Fruit fly (Drosophila melanogaster) whole organism, embryonic: Measurements from ENCODE around the gene CG7963.

Experiments
- Antp ChIP-seq: fragments of 200-800 bp; sonication (Bioruptor generic); optimal IDR thresholded peaks from 3 replicates; lab custom pipeline; 2016; ENCODE audit warnings: missing biosample characterization, missing genetic modification characterization
- Atf3 ChIP-seq: fragments of 200-800 bp; sonication (Bioruptor generic); optimal IDR thresholded peaks from 3 replicates; lab custom pipeline; 2016; ENCODE audit warnings: missing biosample characterization, missing genetic modification characterization
- BEAF-32 ChIP-seq: fragments of 200-800 bp; sonication (Bioruptor generic); optimal IDR thresholded peaks from 3 replicates; lab custom pipeline; 2017; ENCODE audit warnings: missing biosample characterization, missing genetic modification characterization, mild to moderate bottlenecking, moderate library complexity, missing genetic modification reagents
- Bteb2 ChIP-seq: fragments of 200-800 bp; sonication (Bioruptor generic); optimal IDR thresholded peaks from 2 replicates; lab custom pipeline; 2016; ENCODE audit warnings: missing biosample characterization, missing genetic modification characterization
- CG10209 ChIP-seq: fragments of 200-800 bp; sonication (Bioruptor generic); optimal IDR thresholded peaks from 3 replicates; lab custom pipeline; 2017; ENCODE audit warnings: missing biosample characterization, mild to moderate bottlenecking, missing genetic modification characterization, missing genetic modification reagents
- CG14667 ChIP-seq: fragments of 200-800 bp; sonication (Bioruptor generic); IDR thresholded peaks from 2 replicates; pipeline ENCODE4 v1.3.6; 2022; ENCODE audit warnings: missing biosample characterization, missing genetic modification characterization
- CG16815 ChIP-seq: fragments of 200-800 bp; sonication (Bioruptor generic); optimal IDR thresholded peaks from 3 replicates; lab custom pipeline; 2017; ENCODE audit warnings: missing biosample characterization, mild to moderate bottlenecking, missing genetic modification characterization
- CG17359 ChIP-seq: fragments of 200-800 bp; sonication (Bioruptor generic); optimal IDR thresholded peaks from 3 replicates; lab custom pipeline; 2018; ENCODE audit warnings: missing biosample characterization, mild to moderate bottlenecking, missing genetic modification characterization, moderate library complexity
- CG17385 ChIP-seq: fragments of 200-800 bp; sonication (Bioruptor generic); optimal IDR thresholded peaks from 3 replicates; lab custom pipeline; 2018; ENCODE audit warnings: missing biosample characterization, mild to moderate bottlenecking, missing genetic modification characterization
- CG17829 ChIP-seq: fragments of 200-800 bp; optimal IDR thresholded peaks from 2 replicates; lab custom pipeline; 2019; ENCODE audit warnings: missing biosample characterization, mild to moderate bottlenecking, missing genetic modification characterization, moderate library complexity
- CG2129 ChIP-seq: fragments of 200-800 bp; sonication (Bioruptor generic); IDR thresholded peaks from 2 replicates; pipeline ENCODE4 v1.3.6; 2022; ENCODE audit warnings: missing biosample characterization, missing genetic modification characterization; ENCODE audit not compliant: partially characterized antibody
- CG2875 ChIP-seq: fragments of 200-800 bp; sonication (Bioruptor generic); optimal IDR thresholded peaks from 2 replicates; lab custom pipeline; 2017; ENCODE audit warnings: missing biosample characterization, mild to moderate bottlenecking, missing genetic modification characterization, missing genetic modification reagents
- CG2889 ChIP-seq: fragments of 200-800 bp; sonication (Bioruptor generic); IDR thresholded peaks from 3 replicates; pipeline ENCODE4 v1.3.6; 2022; ENCODE audit warnings: missing biosample characterization, missing genetic modification characterization
- CG30020 ChIP-seq: fragments of 200-800 bp; optimal IDR thresholded peaks from 2 replicates; lab custom pipeline; 2019; ENCODE audit warnings: missing biosample characterization, mild to moderate bottlenecking, missing genetic modification characterization, moderate library complexity
- CG31224 ChIP-seq: fragments of 200-800 bp; sonication (Bioruptor generic); IDR thresholded peaks from 2 replicates; pipeline ENCODE4 v1.3.6; 2022; ENCODE audit warnings: missing biosample characterization, missing genetic modification characterization
- CG34376 ChIP-seq: fragments of 200-800 bp; sonication (Bioruptor generic); optimal IDR thresholded peaks from 2 replicates; lab custom pipeline; 2018; ENCODE audit warnings: missing biosample characterization, mild to moderate bottlenecking, missing genetic modification characterization
- CG5180 ChIP-seq: fragments of 200-800 bp; sonication (Bioruptor generic); optimal IDR thresholded peaks from 3 replicates; lab custom pipeline; 2017; ENCODE audit warnings: missing biosample characterization, missing genetic modification characterization, mild to moderate bottlenecking, moderate library complexity, missing genetic modification reagents
- CG8359 ChIP-seq: fragments of 200-800 bp; sonication (Bioruptor generic); optimal IDR thresholded peaks from 2 replicates; lab custom pipeline; 2017; ENCODE audit warnings: missing biosample characterization, mild to moderate bottlenecking, missing genetic modification characterization, borderline replicate concordance
- CG9215 ChIP-seq: fragments of 200-800 bp; sonication (Bioruptor generic); IDR thresholded peaks from 2 replicates; pipeline ENCODE4 v1.3.6; 2022; ENCODE audit warnings: missing biosample characterization, missing genetic modification characterization
- CG9876 ChIP-seq: fragments of 200-800 bp; sonication (Bioruptor generic); optimal IDR thresholded peaks from 2 replicates; lab custom pipeline; 2016; ENCODE audit warnings: missing biosample characterization, missing genetic modification characterization
- Dref ChIP-seq: fragments of 200-800 bp; sonication (Bioruptor generic); IDR thresholded peaks from 2 replicates; pipeline ENCODE4 v1.3.6; 2022; ENCODE audit warnings: missing biosample characterization, missing genetic modification characterization
- Drgx ChIP-seq: fragments of 200-800 bp; sonication (Bioruptor generic); IDR thresholded peaks from 2 replicates; pipeline ENCODE4 v1.3.6; 2022; ENCODE audit warnings: missing biosample characterization, missing genetic modification characterization
- E2f2 ChIP-seq: fragments of 200-800 bp; sonication (Bioruptor generic); IDR thresholded peaks from 2 replicates; pipeline ENCODE4 v1.3.6; 2022; ENCODE audit warnings: missing biosample characterization, missing genetic modification characterization
- ERR ChIP-seq: fragments of 200-800 bp; sonication (Bioruptor generic); optimal IDR thresholded peaks from 2 replicates; lab custom pipeline; 2016; ENCODE audit warnings: missing biosample characterization, missing genetic modification characterization
- Fer1 ChIP-seq: fragments of 200-800 bp; sonication (Bioruptor generic); optimal IDR thresholded peaks from 2 replicates; lab custom pipeline; 2017; ENCODE audit warnings: missing biosample characterization, mild to moderate bottlenecking, missing genetic modification characterization
- GATAe ChIP-seq: fragments of 200-800 bp; sonication (Bioruptor generic); conservative IDR thresholded peaks from 2 replicates; pipeline ENCODE4 v1.3.6; 2022; ENCODE audit warnings: missing biosample characterization, missing genetic modification characterization
- Hey ChIP-seq: fragments of 200-800 bp; sonication (Bioruptor generic); optimal IDR thresholded peaks from 3 replicates; lab custom pipeline; 2018; ENCODE audit warnings: missing biosample characterization, mild to moderate bottlenecking, missing genetic modification characterization
- Kr ChIP-seq: fragments of 200-800 bp; sonication (Bioruptor generic); optimal IDR thresholded peaks from 2 replicates; lab custom pipeline; 2017; ENCODE audit warnings: missing biosample characterization, mild to moderate bottlenecking, missing genetic modification characterization
- Ravus ChIP-seq: fragments of 200-800 bp; sonication (Bioruptor generic); IDR thresholded peaks from 2 replicates; pipeline ENCODE4 v1.3.6; 2022; ENCODE audit warnings: missing biosample characterization, missing genetic modification characterization
- Rfx ChIP-seq: fragments of 200-800 bp; sonication (Bioruptor generic); IDR thresholded peaks from 2 replicates; pipeline ENCODE4 v1.3.6; 2022; ENCODE audit warnings: missing biosample characterization, missing genetic modification characterization
- Rx ChIP-seq: fragments of 200-800 bp; sonication (Bioruptor generic); IDR thresholded peaks from 2 replicates; pipeline ENCODE4 v1.3.6; 2022; ENCODE audit warnings: missing biosample characterization, missing genetic modification characterization
- al ChIP-seq: fragments of 200-800 bp; sonication (Bioruptor generic); IDR thresholded peaks from 2 replicates; pipeline ENCODE4 v1.3.6; 2022; ENCODE audit warnings: missing biosample characterization, missing genetic modification characterization
- ap ChIP-seq: fragments of 200-800 bp; sonication (Bioruptor generic); IDR thresholded peaks from 2 replicates; pipeline ENCODE4 v1.3.6; 2022; ENCODE audit warnings: missing biosample characterization, missing genetic modification characterization
- chinmo ChIP-seq: fragments of 200-800 bp; sonication (Bioruptor generic); IDR thresholded peaks from 4 replicates; pipeline ENCODE4 v1.3.6; 2022; ENCODE audit warnings: missing biosample characterization, missing genetic modification characterization; ENCODE audit not compliant: partially characterized antibody
- chn ChIP-seq: fragments of 200-800 bp; sonication (Bioruptor generic); optimal IDR thresholded peaks from 2 replicates; lab custom pipeline; 2016; ENCODE audit warnings: missing biosample characterization, missing genetic modification characterization
- crc ChIP-seq: fragments of 200-800 bp; sonication (Bioruptor generic); optimal IDR thresholded peaks from 2 replicates; lab custom pipeline; 2016; ENCODE audit warnings: missing biosample characterization, missing genetic modification characterization
- cwo ChIP-seq: fragments of 200-800 bp; sonication (Bioruptor generic); optimal IDR thresholded peaks from 3 replicates; lab custom pipeline; 2017; ENCODE audit warnings: missing biosample characterization, missing genetic modification characterization, mild to moderate bottlenecking, moderate library complexity, missing genetic modification reagents
- fu2 ChIP-seq: fragments of 200-800 bp; sonication (Bioruptor generic); optimal IDR thresholded peaks from 2 replicates; lab custom pipeline; 2016; ENCODE audit warnings: missing biosample characterization, missing genetic modification characterization
- h ChIP-seq: fragments of >200 bp; optimal IDR thresholded peaks from 2 replicates; lab custom pipeline; 2017
- inv ChIP-seq: fragments of 200-800 bp; sonication (Bioruptor generic); IDR thresholded peaks from 2 replicates; pipeline ENCODE4 v1.3.6; 2022; ENCODE audit warnings: missing biosample characterization, missing genetic modification characterization; ENCODE audit not compliant: partially characterized antibody
- lola ChIP-seq, 3 experiments: fragments of >200 bp in 2 of 3; fragments of 200-800 bp in 1 of 3; sonication (Bioruptor generic) in 1 of 3; optimal IDR thresholded peaks; 2 replicates each; lab custom pipeline; 2017 to 2019; ENCODE audit warnings: missing biosample characterization in 3 of 3, missing genetic modification characterization in 3 of 3, mild to moderate bottlenecking in 1 of 3, moderate library complexity in 1 of 3
- mam ChIP-seq: fragments of 200-800 bp; sonication (Bioruptor generic); optimal IDR thresholded peaks from 3 replicates; lab custom pipeline; 2016; ENCODE audit warnings: missing biosample characterization, missing genetic modification characterization
- otp ChIP-seq: fragments of 200-800 bp; sonication (Bioruptor generic); IDR thresholded peaks from 3 replicates; pipeline ENCODE4, ENCODE4 v1.3.6; 2022; ENCODE audit warnings: missing biosample characterization, missing genetic modification characterization
- pita ChIP-seq: fragments of 200-800 bp; sonication (Bioruptor generic); optimal IDR thresholded peaks from 2 replicates; lab custom pipeline; 2017; ENCODE audit warnings: missing biosample characterization, mild to moderate bottlenecking, missing genetic modification characterization
- psq ChIP-seq: fragments of 200-800 bp; sonication (Bioruptor generic); optimal IDR thresholded peaks from 2 replicates; lab custom pipeline; 2017; ENCODE audit warnings: missing biosample characterization, missing genetic modification characterization
- sc ChIP-seq, 3 experiments: fragments of >200 bp in 2 of 3; fragments of 200-800 bp in 1 of 3; sonication (Bioruptor generic) in 1 of 3; optimal IDR thresholded peaks; 2 replicates in 2 of 3; 3 replicates in 1 of 3; lab custom pipeline; 2017; ENCODE audit warnings: mild to moderate bottlenecking in 1 of 3, missing biosample characterization in 1 of 3, missing genetic modification characterization in 1 of 3, missing genetic modification reagents in 1 of 3
- sr ChIP-seq: fragments of 200-800 bp; sonication (Bioruptor generic); IDR thresholded peaks from 3 replicates; pipeline ENCODE4 v1.3.6; 2022; ENCODE audit warnings: missing biosample characterization, missing genetic modification characterization
- unpg ChIP-seq: fragments of 200-800 bp; sonication (Bioruptor generic); optimal IDR thresholded peaks from 3 replicates; lab custom pipeline; 2018; ENCODE audit warnings: missing biosample characterization, mild to moderate bottlenecking, missing genetic modification characterization, moderate library complexity
- vnd ChIP-seq: fragments of 200-800 bp; sonication (Bioruptor generic); IDR thresholded peaks from 3 replicates; pipeline ENCODE4 v1.3.6; 2022; ENCODE audit warnings: missing biosample characterization, missing genetic modification characterization; ENCODE audit not compliant: partially characterized antibody
- zen2 ChIP-seq: fragments of 200-800 bp; sonication (Bioruptor generic); IDR thresholded peaks from 3 replicates; pipeline ENCODE4 v1.3.6; 2022; ENCODE audit warnings: missing biosample characterization, missing genetic modification characterization; ENCODE audit not compliant: partially characterized antibody

Gene CG7963

dm6 chr3R:8354458-8354857 lies 8.2 kb upstream of the CG7963 start (continued):
- TF ChIP-seq Rfx (GFP tag; lab: Robert Waterston, UW) (peak; percentile 74), Rx (GFP tag; lab: Robert Waterston, UW) (peak; percentile 61), CG16815 (no peak), CG31224 (GFP tag; lab: Robert Waterston, UW) (peak; percentile 40; the same call in 1 of the 2 replicates), CG9215 (GFP tag; lab: Robert Waterston, UW) (peak; percentile 21; the same call in 1 of the 2 replicates), Antp (no peak), mam (peak; percentile 40), CG5180 (no peak), CG2889 (GFP tag; lab: Robert Waterston, UW) (no peak; the same call in 2 of the 3 replicates), chinmo (GFP tag; lab: Robert Waterston, UW) (no peak), CG14667 (GFP tag; lab: Robert Waterston, UW) (peak; percentile 55; the same call in 1 of the 2 replicates), Ravus (GFP tag; lab: Robert Waterston, UW) (peak; percentile 59), GATAe (GFP tag; lab: Robert Waterston, UW) (no peak), cwo (GFP tag; lab: Kevin White, UChicago) (peak; percentile 87), vnd (GFP tag; lab: Robert Waterston, UW) (no peak), inv (no peak), CG17385 (GFP tag; lab: Kevin White, UChicago) (peak; percentile 38), crc (GFP tag; lab: Kevin White, UChicago) (no peak), Drgx (GFP tag; lab: Robert Waterston, UW) (peak; percentile 49), Bteb2 (GFP tag; lab: Kevin White, UChicago) (no peak), Kr (GFP tag; lab: Kevin White, UChicago) (no peak), zen2 (no peak), Dref (GFP tag; lab: Robert Waterston, UW) (no peak), CG34376 (GFP tag; lab: Kevin White, UChicago) (no peak), CG2129 (GFP tag; lab: Robert Waterston, UW) (no peak), lola (GFP tag; optimal IDR thresholded peaks at IDR 0.05; lab: Kevin White, UChicago) (no peak), ap (peak; percentile 40; the same call in 1 of the 2 replicates), ERR (GFP tag; lab: Kevin White, UChicago) (no peak), CG2875 (GFP tag; lab: Kevin White, UChicago) (no peak), E2f2 (GFP tag; lab: Robert Waterston, UW) (peak; percentile 28; the same call in 1 of the 2 replicates), h (no peak), Atf3 (GFP tag; lab: Kevin White, UChicago) (no peak), CG9876 (no peak), CG30020 (tag; lab: Kevin White, UChicago) (no peak), CG10209 (GFP tag; lab: Kevin White, UChicago) (peak; percentile 32), sr (GFP tag; lab: Robert Waterston, UW) (peak; percentile 85), CG17829 (tag; lab: Kevin White, UChicago) (no peak), Hey (no peak), BEAF-32 (GFP tag; lab: Kevin White, UChicago) (no peak), sc (optimal IDR thresholded peaks at IDR 0.05; lab: Kevin White, UChicago) (no peak), sc (GFP tag; optimal IDR thresholded peaks at IDR 0.05; lab: Kevin White, UChicago) (no peak), otp (no peak; the same call in 2 of the 3 replicates), fu2 (GFP tag; lab: Kevin White, UChicago) (no peak), psq (GFP tag; lab: Kevin White, UChicago) (no peak), CG8359 (GFP tag; lab: Kevin White, UChicago) (no peak), al (GFP tag; lab: Robert Waterston, UW) (peak; percentile 55; the same call in 1 of the 2 replicates), CG17359 (peak; percentile 76), chn (no peak), pita (GFP tag; lab: Kevin White, UChicago) (no peak), unpg (GFP tag; lab: Kevin White, UChicago) (peak; percentile 66), Fer1 (GFP tag; lab: Kevin White, UChicago) (peak; percentile 3)
